Worm (Caenorhabditis elegans) whole organism, L4 larva: Measurements from ENCODE around the gene mdl-1.

Experiments
- D1046.2 ChIP-seq: fragments of 200-800 bp; sonication (Bioruptor generic); IDR thresholded peaks from 2 replicates; pipeline ENCODE4 v1.3.6; 2022; ENCODE audit warnings: missing genetic modification characterization, missing compliant biosample characterization
- F10B5.3 ChIP-seq: sonication (generic microtip); optimal IDR thresholded peaks from 2 replicates; lab custom pipeline; 2016; ENCODE audit warnings: mild to moderate bottlenecking, missing genetic modification characterization, missing compliant biosample characterization
- F26F4.8 ChIP-seq: fragments of 200-800 bp; sonication (Bioruptor generic); conservative IDR thresholded peaks from 2 replicates; pipeline ENCODE4 v1.3.6; 2022; ENCODE audit warnings: missing genetic modification characterization, missing compliant biosample characterization
- F37D6.2 ChIP-seq: sonication (generic microtip); optimal IDR thresholded peaks from 2 replicates; lab custom pipeline; 2016; ENCODE audit warnings: mild to moderate bottlenecking, missing genetic modification characterization, missing compliant biosample characterization
- F49E8.2 ChIP-seq: sonication (generic microtip); optimal IDR thresholded peaks from 2 replicates; lab custom pipeline; 2016; ENCODE audit warnings: missing compliant biosample characterization, mild to moderate bottlenecking, missing genetic modification characterization, borderline replicate concordance
- T20F7.1 ChIP-seq: fragments of 200-800 bp; sonication (Bioruptor generic); optimal IDR thresholded peaks from 2 replicates; lab custom pipeline; 2018; ENCODE audit warnings: mild to moderate bottlenecking, missing genetic modification characterization, missing compliant biosample characterization
- Y105C5A.15 ChIP-seq: fragments of 200-800 bp; sonication (Bioruptor generic); IDR thresholded peaks from 2 replicates; pipeline ENCODE4 v1.3.6; 2022; ENCODE audit warnings: missing genetic modification characterization, missing compliant biosample characterization
- Y5F2A.4 ChIP-seq: fragments of 200-800 bp; sonication (Bioruptor generic); optimal IDR thresholded peaks from 2 replicates; lab custom pipeline; 2018; ENCODE audit warnings: mild to moderate bottlenecking, missing genetic modification characterization, missing compliant biosample characterization
- ZK337.2 ChIP-seq: fragments of 200-800 bp; sonication (Bioruptor generic); IDR thresholded peaks from 2 replicates; pipeline ENCODE4 v1.3.6; 2022; ENCODE audit warnings: missing genetic modification reagents, missing genetic modification characterization, missing compliant biosample characterization
- ZK546.5 ChIP-seq, 2 experiments: sonication (generic microtip); optimal IDR thresholded peaks; 2 replicates each; lab custom pipeline; 2017; ENCODE audit warnings: missing biosample characterization in 2 of 2, missing genetic modification characterization in 2 of 2
- ceh-32 ChIP-seq: sonication (generic microtip); optimal IDR thresholded peaks from 2 replicates; lab custom pipeline; 2016; ENCODE audit warnings: mild to moderate bottlenecking, missing genetic modification characterization, missing compliant biosample characterization; ENCODE audit not compliant: poor library complexity
- ceh-62 ChIP-seq: sonication (generic microtip); optimal IDR thresholded peaks from 2 replicates; lab custom pipeline; 2017; ENCODE audit warnings: missing biosample characterization, missing genetic modification characterization
- ceh-82 ChIP-seq: sonication (generic microtip); optimal IDR thresholded peaks from 2 replicates; lab custom pipeline; 2017; ENCODE audit warnings: missing biosample characterization, missing genetic modification characterization
- ctbp-1 ChIP-seq: fragments of 200-800 bp; sonication (Bioruptor generic); IDR thresholded peaks from 2 replicates; pipeline ENCODE4 v1.3.6; 2022; ENCODE audit warnings: missing genetic modification reagents, missing genetic modification characterization, missing compliant biosample characterization
- daf-12 ChIP-seq: fragments of 150-350 bp; optimal IDR thresholded peaks from 2 replicates; lab custom pipeline; 2014; ENCODE audit warnings: missing biosample characterization, missing genetic modification reagents, missing genetic modification characterization
- daf-8 ChIP-seq: fragments of 200-800 bp; sonication (Bioruptor generic); IDR thresholded peaks from 2 replicates; pipeline ENCODE4 v1.3.6; 2022; ENCODE audit warnings: missing genetic modification characterization, missing compliant biosample characterization
- dmd-6 ChIP-seq: fragments of 200-800 bp; sonication (Bioruptor generic); IDR thresholded peaks from 2 replicates; pipeline ENCODE4 v1.3.6; 2022; ENCODE audit warnings: missing genetic modification reagents, missing genetic modification characterization, missing compliant biosample characterization
- fos-1 ChIP-seq: fragments of 150-350 bp; optimal IDR thresholded peaks from 2 replicates; lab custom pipeline; 2014; ENCODE audit warnings: missing biosample characterization, missing genetic modification characterization
- hif-1 ChIP-seq, 2 experiments: sonication (generic microtip); optimal IDR thresholded peaks; 2 replicates each; lab custom pipeline; 2016 to 2017; ENCODE audit warnings: missing compliant biosample characterization in 2 of 2, missing genetic modification characterization in 2 of 2, missing genetic modification reagents in 2 of 2, missing genotype in 2 of 2, mild to moderate bottlenecking in 1 of 2
- hlh-11 ChIP-seq: fragments of 200-800 bp; sonication (Bioruptor generic); optimal IDR thresholded peaks from 2 replicates; lab custom pipeline; 2018; ENCODE audit warnings: mild to moderate bottlenecking, missing genetic modification characterization, missing compliant biosample characterization
- hmg-1.1 ChIP-seq: fragments of 200-800 bp; sonication (Bioruptor generic); IDR thresholded peaks from 2 replicates; pipeline ENCODE4 v1.3.6; 2022; ENCODE audit warnings: missing genetic modification reagents, missing genetic modification characterization, missing compliant biosample characterization
- lin-1 ChIP-seq: fragments of 200-800 bp; sonication (Bioruptor generic); IDR thresholded peaks from 2 replicates; pipeline ENCODE4 v1.3.6; 2022; ENCODE audit warnings: missing genetic modification reagents, missing genetic modification characterization, missing compliant biosample characterization
- lin-13 ChIP-seq: fragments of 150-350 bp; optimal IDR thresholded peaks from 2 replicates; lab custom pipeline; 2014; ENCODE audit warnings: missing biosample characterization, missing genetic modification reagents, missing genetic modification characterization
- lin-38 ChIP-seq: fragments of 200-800 bp; sonication (Bioruptor generic); IDR thresholded peaks from 2 replicates; pipeline ENCODE4 v1.3.6; 2022; ENCODE audit warnings: missing genetic modification reagents, missing genetic modification characterization, missing compliant biosample characterization
- madf-5 ChIP-seq, 2 experiments: fragments of 200-800 bp; sonication (Bioruptor generic); IDR thresholded peaks; 2 replicates each; pipeline ENCODE4 v1.3.6; 2022; ENCODE audit warnings: missing compliant biosample characterization in 2 of 2, missing genetic modification characterization in 2 of 2
- mdl-1 ChIP-seq, 2 experiments: fragments of 150-350 bp in 1 of 2; sonication (generic microtip) in 1 of 2; optimal IDR thresholded peaks; 2 replicates each; lab custom pipeline; 2014 to 2017; ENCODE audit warnings: missing biosample characterization in 2 of 2, missing genetic modification characterization in 2 of 2
- mdt-29 ChIP-seq: fragments of 200-800 bp; sonication (Bioruptor generic); IDR thresholded peaks from 2 replicates; pipeline ENCODE4 v1.3.6; 2022; ENCODE audit warnings: missing genetic modification reagents, missing genetic modification characterization, missing compliant biosample characterization
- mep-1 ChIP-seq: fragments of 150-350 bp; sonication (generic microtip); optimal IDR thresholded peaks from 3 replicates; lab custom pipeline; 2014; ENCODE audit warnings: missing biosample characterization, missing genetic modification characterization
- mxl-2 ChIP-seq: fragments of 200-800 bp; sonication (Bioruptor generic); conservative IDR thresholded peaks from 2 replicates; pipeline ENCODE4 v1.3.6; 2022; ENCODE audit warnings: missing genetic modification reagents, missing genetic modification characterization, missing compliant biosample characterization
- nhr-11 ChIP-seq: fragments of 150-350 bp; optimal IDR thresholded peaks from 2 replicates; lab custom pipeline; 2014; ENCODE audit warnings: missing biosample characterization, missing genetic modification characterization
- nhr-237 ChIP-seq: sonication (generic microtip); optimal IDR thresholded peaks from 2 replicates; lab custom pipeline; 2017; ENCODE audit warnings: missing biosample characterization, missing genetic modification characterization
- nhr-25 ChIP-seq: sonication (generic microtip); optimal IDR thresholded peaks from 2 replicates; lab custom pipeline; 2017; ENCODE audit warnings: missing genetic modification characterization, mild to moderate bottlenecking, missing compliant biosample characterization, antibody characterized with exemption, moderate library complexity, borderline replicate concordance; ENCODE audit not compliant: insufficient read depth
- nhr-76 ChIP-seq: fragments of 150-350 bp; optimal IDR thresholded peaks from 2 replicates; lab custom pipeline; 2014; ENCODE audit warnings: missing biosample characterization, missing genetic modification characterization
- php-3 ChIP-seq: fragments of 200-800 bp; sonication (Bioruptor generic); IDR thresholded peaks from 2 replicates; pipeline ENCODE4 v1.3.6; 2022; ENCODE audit warnings: missing genetic modification reagents, missing genetic modification characterization, missing compliant biosample characterization
- pqm-1 ChIP-seq: sonication (generic microtip); optimal IDR thresholded peaks from 2 replicates; lab custom pipeline; 2017; ENCODE audit warnings: missing biosample characterization, missing genetic modification characterization
- rbr-2 ChIP-seq: sonication (generic microtip); optimal IDR thresholded peaks from 2 replicates; lab custom pipeline; 2016; ENCODE audit warnings: missing genotype, missing genetic modification characterization, missing compliant biosample characterization
- saeg-2 ChIP-seq: fragments of 200-800 bp; sonication (Bioruptor generic); IDR thresholded peaks from 2 replicates; pipeline ENCODE4 v1.3.6; 2022; ENCODE audit warnings: missing genetic modification reagents, missing genetic modification characterization, missing compliant biosample characterization
- set-16 ChIP-seq: fragments of 200-800 bp; sonication (Bioruptor generic); IDR thresholded peaks from 2 replicates; pipeline ENCODE4 v1.3.6; 2022; ENCODE audit warnings: missing genetic modification reagents, missing genetic modification characterization, missing compliant biosample characterization
- skn-1 ChIP-seq: fragments of 150-350 bp; optimal IDR thresholded peaks from 2 replicates; lab custom pipeline; 2014; ENCODE audit warnings: missing biosample characterization, missing genetic modification characterization
- snpc-4 ChIP-seq: fragments of 150-350 bp; optimal IDR thresholded peaks from 2 replicates; lab custom pipeline; 2014; ENCODE audit warnings: missing biosample characterization, missing genetic modification characterization
- spr-1 ChIP-seq: sonication (generic microtip); optimal IDR thresholded peaks from 2 replicates; lab custom pipeline; 2016; ENCODE audit warnings: mild to moderate bottlenecking, missing genetic modification characterization, missing compliant biosample characterization
- spr-3 ChIP-seq: fragments of 200-800 bp; sonication (Bioruptor generic); optimal IDR thresholded peaks from 2 replicates; lab custom pipeline; 2018; ENCODE audit warnings: mild to moderate bottlenecking, missing genetic modification characterization, missing compliant biosample characterization
- tag-97 ChIP-seq: fragments of 200-800 bp; sonication (Bioruptor generic); IDR thresholded peaks from 2 replicates; pipeline ENCODE4 v1.3.6; 2022; ENCODE audit warnings: missing genetic modification characterization, missing compliant biosample characterization
- tra-1 ChIP-seq: fragments of 200-800 bp; sonication (Bioruptor generic); IDR thresholded peaks from 2 replicates; pipeline ENCODE4 v1.3.6; 2022; ENCODE audit warnings: missing genetic modification reagents, missing genetic modification characterization, missing compliant biosample characterization
- unc-39 ChIP-seq: sonication (generic microtip); optimal IDR thresholded peaks from 2 replicates; lab custom pipeline; 2017; ENCODE audit warnings: missing biosample characterization, missing genetic modification characterization
- zfp-2 ChIP-seq: sonication (generic microtip); optimal IDR thresholded peaks from 2 replicates; lab custom pipeline; 2016; ENCODE audit warnings: mild to moderate bottlenecking, missing genetic modification characterization, missing compliant biosample characterization
- zip-11 ChIP-seq: fragments of 200-800 bp; sonication (Bioruptor generic); IDR thresholded peaks from 2 replicates; pipeline ENCODE4 v1.3.6; 2022; ENCODE audit warnings: missing genetic modification characterization, missing compliant biosample characterization
- ztf-7 ChIP-seq: fragments of 150-350 bp; optimal IDR thresholded peaks from 2 replicates; lab custom pipeline; 2014; ENCODE audit warnings: missing biosample characterization, missing genetic modification characterization

The mdl-1 gene

DNA sequence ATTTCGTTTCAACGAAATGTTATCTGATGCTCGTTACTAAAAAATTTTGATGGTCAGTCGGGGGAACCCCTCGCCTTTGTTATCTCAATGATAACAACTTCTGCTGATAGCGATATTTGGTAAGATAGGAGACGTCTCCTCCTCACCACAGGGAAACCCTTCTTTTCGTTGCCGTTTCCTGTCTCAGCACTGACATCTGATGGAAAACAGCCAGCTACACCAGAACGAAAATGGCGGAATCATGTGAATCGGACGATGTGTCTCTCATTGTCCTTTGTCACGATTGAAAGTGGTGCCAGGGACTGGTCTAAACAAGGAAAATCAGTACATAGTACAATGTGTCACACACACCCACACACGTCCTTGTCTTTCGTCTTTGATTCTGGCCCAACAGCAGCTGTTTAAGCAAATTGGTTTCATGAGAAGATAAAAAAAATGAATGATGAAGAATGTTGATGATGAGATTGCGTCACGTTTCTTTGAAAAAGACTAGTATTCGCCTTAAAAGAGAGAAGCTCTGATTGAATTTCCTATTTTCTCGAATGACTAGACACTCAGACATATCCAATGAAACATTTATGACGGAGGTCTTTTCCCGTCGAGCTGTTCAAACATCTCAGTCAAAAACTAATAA is 5.7 kb upstream of the mdl-1 start (continued):
- no peak for TF ChIP-seq spr-3 (GFP tag; lab: Kevin White, UChicago)
- TF ChIP-seq Y105C5A.15 (GFP tag; lab: Robert Waterston, UW) = no peak
- no peak for TF ChIP-seq mdt-29 (GFP tag; lab: Robert Waterston, UW)
- no peak for TF ChIP-seq ZK546.5 (tag; optimal IDR thresholded peaks at IDR 0.05; lab: Kevin White, UChicago)
- TF ChIP-seq mxl-2 (GFP tag; lab: Robert Waterston, UW) = peak; percentile 79
- peak in 1 of 2 experiments; percentile 24 for TF ChIP-seq hif-1 (tag; optimal IDR thresholded peaks at IDR 0.05; lab: Kevin White, UChicago)
- TF ChIP-seq D1046.2 (GFP tag; lab: Robert Waterston, UW) = no peak
- TF ChIP-seq daf-8 (GFP tag; lab: Robert Waterston, UW) = no peak
- TF ChIP-seq F26F4.8 (GFP tag; lab: Robert Waterston, UW) = no peak
- no peak for TF ChIP-seq unc-39
- no peak for TF ChIP-seq ztf-7 (tag; lab: Kevin White, UChicago)
- no peak for TF ChIP-seq madf-5 (GFP tag; IDR thresholded peaks at IDR 0.05; lab: Robert Waterston, UW)
- TF ChIP-seq tag-97 = no peak
- peak; percentile 97 to 98 for TF ChIP-seq mdl-1 (tag; optimal IDR thresholded peaks at IDR 0.05; lab: Kevin White, UChicago)
- TF ChIP-seq rbr-2 (tag; lab: Kevin White, UChicago) = peak; percentile 23
- no peak for TF ChIP-seq Y5F2A.4 (GFP tag; lab: Kevin White, UChicago)
- no peak for TF ChIP-seq F10B5.3 (tag; lab: Kevin White, UChicago)
- TF ChIP-seq php-3 (GFP tag; lab: Robert Waterston, UW) = peak; percentile 75
- no peak for TF ChIP-seq ZK337.2 (GFP tag; lab: Robert Waterston, UW)
- no peak for TF ChIP-seq daf-12 (tag; lab: Kevin White, UChicago)
- TF ChIP-seq mep-1 = peak; percentile 72
- TF ChIP-seq, all 104 proteins: peak for 36

DNA sequence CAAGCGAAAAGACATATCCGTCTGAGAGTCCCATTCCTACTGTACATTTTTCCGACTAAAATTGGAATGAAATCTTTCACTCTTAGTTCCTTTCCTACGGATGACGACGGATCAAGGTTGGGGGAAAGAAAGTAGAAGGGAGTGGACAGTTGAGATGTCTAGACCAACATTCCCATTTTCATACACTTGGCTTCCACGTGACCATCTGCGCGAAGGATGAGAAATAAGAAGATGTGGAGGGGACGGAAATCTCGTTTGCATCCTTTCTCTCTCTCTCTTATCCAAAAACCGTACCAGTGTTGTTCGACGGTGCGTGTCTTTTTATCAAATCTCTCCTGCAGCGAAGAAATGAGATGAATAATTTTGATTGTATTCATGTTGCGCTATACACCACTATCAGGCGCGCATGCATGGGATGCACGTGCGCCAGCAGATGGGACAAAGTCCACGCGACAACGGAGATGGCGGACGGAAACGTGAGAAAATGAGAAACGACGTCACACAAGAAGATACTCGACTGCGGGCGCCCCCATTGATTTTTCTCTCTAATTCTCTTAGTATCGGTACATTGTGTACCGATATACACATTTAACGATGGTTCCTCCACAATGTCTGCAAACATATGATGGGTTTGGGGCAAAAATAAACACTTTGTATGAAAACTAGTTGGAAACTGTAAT is 4.7 kb upstream of the mdl-1 start:
- TF ChIP-seq mep-1 (peak; percentile 92), F49E8.2 (tag; lab: Kevin White, UChicago) (no peak), pqm-1 (tag; lab: Kevin White, UChicago) (peak; percentile 13), snpc-4 (tag; lab: Kevin White, UChicago) (no peak), ceh-32 (no peak), lin-13 (GFP tag; lab: Kevin White, UChicago) (peak; percentile 62), spr-1 (peak; percentile 85), lin-1 (peak; percentile 91), fos-1 (tag; lab: Kevin White, UChicago) (no peak), ZK546.5 (tag; optimal IDR thresholded peaks at IDR 0.05; lab: Kevin White, UChicago) (no peak), F37D6.2 (tag; lab: Kevin White, UChicago) (peak; percentile 61), zip-11 (GFP tag; lab: Robert Waterston, UW) (no peak), ceh-62 (tag; lab: Kevin White, UChicago) (no peak), tra-1 (GFP tag; lab: Robert Waterston, UW) (peak; percentile 93), skn-1 (tag; lab: Kevin White, UChicago) (no peak), nhr-237 (tag; lab: Kevin White, UChicago) (no peak), set-16 (peak; percentile 65), nhr-11 (peak; percentile 89), nhr-76 (peak; percentile 52), ceh-82 (tag; lab: Kevin White, UChicago) (no peak), saeg-2 (GFP tag; lab: Robert Waterston, UW) (peak; percentile 84; the same call in 1 of the 2 replicates), ZK337.2 (GFP tag; lab: Robert Waterston, UW) (no peak), hmg-1.1 (peak; percentile 73), hlh-11 (tag; lab: Kevin White, UChicago) (peak; percentile 99), ctbp-1 (peak; percentile 92), nhr-25 (tag; lab: Kevin White, UChicago) (peak; percentile 88), zfp-2 (peak; percentile 45), dmd-6 (peak; percentile 98), lin-38 (peak; percentile 53), T20F7.1 (peak; percentile 65)
